Fruit fly (Drosophila melanogaster) Kc167 (cell line): ENCODE results near the gene CG11997.

Experiments
- h ChIP-seq: fragments of >200 bp; optimal IDR thresholded peaks from 3 replicates; lab custom pipeline; 2018; ENCODE audit warnings: missing external identifiers
- insv ChIP-seq: fragments of >200 bp; optimal IDR thresholded peaks from 3 replicates; lab custom pipeline; 2018; ENCODE audit warnings: missing external identifiers
- psq ChIP-seq: fragments of >200 bp; optimal IDR thresholded peaks from 2 replicates; lab custom pipeline; 2017; ENCODE audit warnings: missing external identifiers
- ttk ChIP-seq: sonication (Bioruptor generic); optimal IDR thresholded peaks from 2 replicates; lab custom pipeline; 2017; ENCODE audit warnings: missing external identifiers

DNA sequence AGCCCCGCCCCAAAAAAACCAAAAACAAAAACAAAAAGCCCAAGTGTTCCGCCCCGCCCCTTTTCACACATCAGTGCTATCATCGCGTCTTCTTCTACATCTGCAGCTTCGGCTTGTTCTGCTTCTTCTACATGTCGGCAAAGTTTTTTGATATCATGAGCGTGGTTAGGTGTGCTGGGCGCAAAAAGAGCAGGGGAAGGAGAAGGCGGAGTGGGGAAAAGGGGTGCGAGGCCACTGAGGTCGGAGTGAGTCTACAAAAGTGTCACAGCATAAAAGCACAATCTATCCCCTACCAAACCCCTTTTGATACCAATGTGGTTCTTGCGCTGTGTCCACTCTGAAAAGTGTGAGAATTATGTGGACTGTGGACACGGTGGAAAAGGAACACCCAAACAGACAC is 6.1 kb upstream of the CG11997 start:
- TF ChIP-seq psq = no peak
- no peak for TF ChIP-seq h (lab: Kevin White, UChicago)
- TF ChIP-seq insv (lab: Kevin White, UChicago) = no peak
- no peak for TF ChIP-seq ttk (lab: Kevin White, UChicago)
